Worm (Caenorhabditis elegans): ENCODE measurements around the gene vha-9.

DNA sequence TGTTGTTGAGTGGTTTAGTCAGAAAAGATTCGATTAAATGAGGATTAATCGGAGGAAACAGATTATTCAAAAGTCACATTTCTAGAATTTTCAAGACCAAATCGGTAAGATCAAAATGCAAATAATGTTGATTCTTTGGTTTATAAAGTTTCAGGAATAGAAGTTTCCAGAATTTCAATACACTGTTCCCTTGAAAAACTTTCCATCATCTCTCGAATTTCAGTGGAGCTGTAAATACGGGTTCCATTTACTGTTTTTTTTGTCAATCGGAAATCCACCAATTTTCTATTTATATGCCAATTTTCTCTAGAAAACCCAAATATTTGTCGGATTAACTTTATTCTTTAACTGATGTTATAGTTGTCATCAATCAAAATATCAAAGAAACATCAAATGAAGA, 20.4 kb downstream of the vha-9 start:
- TF ChIP-seq dpl-1 (GFP tag; optimal IDR thresholded peaks at IDR 0.05) (no peak), rcor-1 (GFP tag; IDR thresholded peaks at IDR 0.05) (no peak)
